Worm (Caenorhabditis elegans): ENCODE results near the gene mmaa-1.

DNA sequence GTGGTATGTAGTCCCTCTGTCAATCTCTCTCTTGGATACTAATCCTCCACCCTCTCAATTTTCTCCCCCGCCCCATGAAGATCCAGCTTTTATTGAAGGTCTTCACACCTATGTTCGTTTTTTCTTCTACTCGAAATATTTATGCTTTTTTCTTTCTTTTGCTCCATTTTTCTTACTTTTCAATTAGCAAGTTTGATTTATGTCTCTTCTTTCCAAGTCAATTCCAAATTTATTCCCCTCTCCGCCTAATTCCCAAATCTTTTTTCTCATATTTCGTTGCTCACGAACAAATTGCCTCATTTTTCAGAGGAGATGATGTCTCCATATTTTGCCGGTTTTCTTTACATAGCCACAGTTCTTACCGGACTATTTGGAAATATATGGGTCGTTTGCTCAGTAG, 43.3 kb upstream of the mmaa-1 start, which contains the start of gene npr-31:
- TF ChIP-seq tbx-2 (tag; optimal IDR thresholded peaks at IDR 0.05), result no peak
- TF ChIP-seq pqm-1 (tag; optimal IDR thresholded peaks at IDR 0.05), result no peak
- no peak for TF ChIP-seq nhr-11 (tag; optimal IDR thresholded peaks at IDR 0.05)
- no peak for TF ChIP-seq ceh-19 (GFP tag; optimal IDR thresholded peaks at IDR 0.05)
- TF ChIP-seq dve-1 (tag; optimal IDR thresholded peaks at IDR 0.05), result no peak
- no peak for TF ChIP-seq pha-2 (tag; optimal IDR thresholded peaks at IDR 0.05)
- TF ChIP-seq che-1 (tag; optimal IDR thresholded peaks at IDR 0.05), result no peak
- TF ChIP-seq fkh-10 (GFP tag; optimal IDR thresholded peaks at IDR 0.05), result no peak
- no peak for TF ChIP-seq pag-3 (tag; optimal IDR thresholded peaks at IDR 0.05; ENCODE audit: borderline replicate concordance)
- TF ChIP-seq ceh-48 (tag; optimal IDR thresholded peaks at IDR 0.05), result no peak
- TF ChIP-seq unc-55 (GFP tag; optimal IDR thresholded peaks at IDR 0.05), result no peak

Data from whole organism, late embryonic.